Worm (Caenorhabditis elegans): Measurements from ENCODE around the gene C17G10.7.

The C17G10.7 gene

DNA sequence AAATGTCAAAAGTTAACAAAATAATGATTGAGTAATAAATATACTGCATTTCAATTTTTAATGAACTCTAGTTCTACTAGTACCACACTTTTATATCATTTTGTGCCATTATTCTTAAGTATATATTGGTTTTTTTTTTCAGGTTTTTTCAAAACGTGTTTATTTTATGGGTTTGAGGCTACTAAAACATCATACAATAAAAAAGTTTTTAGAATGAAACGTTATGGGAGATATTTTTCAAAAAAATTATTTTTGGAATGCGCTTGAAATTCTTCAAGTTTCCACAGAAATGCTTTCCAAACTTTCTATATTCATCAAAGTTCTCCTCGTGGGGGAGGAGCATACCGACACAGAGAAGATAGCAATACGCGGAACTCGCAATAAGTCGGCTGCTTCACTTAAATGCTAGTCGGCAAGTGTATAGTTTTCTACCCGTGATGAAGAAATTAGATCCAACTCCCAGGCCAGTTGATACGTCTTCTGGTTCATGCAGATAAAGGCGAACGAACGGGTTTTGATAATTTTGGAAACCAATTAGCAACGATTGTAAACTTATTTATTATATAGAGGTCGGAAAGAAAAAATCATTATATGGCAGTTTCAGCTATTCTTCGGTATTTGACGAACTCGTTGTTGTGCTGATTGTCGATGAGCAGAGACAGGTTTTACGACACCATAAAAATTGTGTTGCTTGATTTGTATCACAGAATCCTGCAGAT, 8.2 kb downstream of the C17G10.7 start, which contains the start of gene C17G10.10 (continued):
- TF ChIP-seq aly-2 (tag; optimal IDR thresholded peaks at IDR 0.05) (peak; percentile 78), nhr-90 (tag; optimal IDR thresholded peaks at IDR 0.05; ENCODE audit: poor library complexity) (peak; percentile 93), F16B12.6 (tag; optimal IDR thresholded peaks at IDR 0.05) (peak; percentile 14), mef-2 (tag; optimal IDR thresholded peaks at IDR 0.05) (no peak), hlh-4 (tag; optimal IDR thresholded peaks at IDR 0.05) (no peak), fkh-8 (tag; optimal IDR thresholded peaks at IDR 0.05) (no peak), hpl-2 (GFP tag; optimal IDR thresholded peaks at IDR 0.05) (peak; percentile 57), nhr-28 (tag; optimal IDR thresholded peaks at IDR 0.05) (no peak), ceh-90 (tag; optimal IDR thresholded peaks at IDR 0.05) (no peak), unc-98 (GFP tag; IDR thresholded peaks at IDR 0.05) (no peak), grh-1 (GFP tag; IDR thresholded peaks at IDR 0.05) (peak; percentile 72), dsc-1 (tag; optimal IDR thresholded peaks at IDR 0.05) (peak; percentile 77), nhr-47 (tag; optimal IDR thresholded peaks at IDR 0.05) (peak; percentile 86), dpl-1 (GFP tag; optimal IDR thresholded peaks at IDR 0.05) (peak; percentile 35 to 55 (median 40)), fkh-10 (GFP tag; optimal IDR thresholded peaks at IDR 0.05) (no peak), fos-1 (tag; optimal IDR thresholded peaks at IDR 0.05) (peak; percentile 65), pax-3 (tag; optimal IDR thresholded peaks at IDR 0.05) (peak; percentile 19), ets-5 (GFP tag; IDR thresholded peaks at IDR 0.05) (no peak), hlh-17 (GFP tag; optimal IDR thresholded peaks at IDR 0.05; ENCODE audit: borderline replicate concordance) (peak; percentile 59), pag-3 (tag; optimal IDR thresholded peaks at IDR 0.05; ENCODE audit: borderline replicate concordance, insufficient read depth) (no peak), unc-30 (tag; optimal IDR thresholded peaks at IDR 0.05) (no peak), unc-62 (GFP tag; optimal IDR thresholded peaks at IDR 0.05) (no peak), efl-1 (optimal IDR thresholded peaks at IDR 0.05) (peak; percentile 50 to 73), efl-1 (GFP tag; optimal IDR thresholded peaks at IDR 0.05 in 1 of 2) (peak; percentile 49 to 96), unc-130 (tag; optimal IDR thresholded peaks at IDR 0.05) (peak; percentile 60), mdl-1 (tag; optimal IDR thresholded peaks at IDR 0.05) (peak in 1 of 2 experiments; percentile 82), nhr-71 (tag; optimal IDR thresholded peaks at IDR 0.05) (peak; percentile 89), nhr-237 (tag; optimal IDR thresholded peaks at IDR 0.05) (no peak), nhr-77 (tag; optimal IDR thresholded peaks at IDR 0.05) (peak; percentile 52), elt-3 (tag; optimal IDR thresholded peaks at IDR 0.05) (peak in 5 of 6 experiments; percentile 3 to 79 (median 48)), xbp-1 (tag; optimal IDR thresholded peaks at IDR 0.05) (peak; percentile 63), tbx-2 (tag; optimal IDR thresholded peaks at IDR 0.05) (peak; percentile 73), skn-1 (tag; optimal IDR thresholded peaks at IDR 0.05) (no peak), fkh-4 (tag; optimal IDR thresholded peaks at IDR 0.05; ENCODE audit: borderline replicate concordance) (no peak), lsy-2 (tag; optimal IDR thresholded peaks at IDR 0.05) (peak; percentile 54 to 70), ceh-63 (GFP tag; optimal IDR thresholded peaks at IDR 0.05) (no peak), nhr-85 (tag) (peak; percentile 92), pqm-1 (tag; optimal IDR thresholded peaks at IDR 0.05) (no peak), sptf-1 (tag; optimal IDR thresholded peaks at IDR 0.05) (no peak), ceh-88 (GFP tag; IDR thresholded peaks at IDR 0.05) (no peak), swsn-7 (tag; optimal IDR thresholded peaks at IDR 0.05) (peak; percentile 83), nhr-84 (tag; optimal IDR thresholded peaks at IDR 0.05) (no peak), mab-9 (GFP tag; IDR thresholded peaks at IDR 0.05) (no peak), egl-13 (tag; optimal IDR thresholded peaks at IDR 0.05) (peak; percentile 6), zag-1 (tag; optimal IDR thresholded peaks at IDR 0.05) (no peak), snpc-4 (tag; optimal IDR thresholded peaks at IDR 0.05) (peak; percentile 99), nhr-76 (tag; optimal IDR thresholded peaks at IDR 0.05) (no peak), lir-3 (tag; optimal IDR thresholded peaks at IDR 0.05; ENCODE audit: poor library complexity) (peak; percentile 28), alr-1 (tag; optimal IDR thresholded peaks at IDR 0.05; ENCODE audit: borderline replicate concordance) (no peak), lin-39 (tag; optimal IDR thresholded peaks at IDR 0.05) (peak; percentile 68), C34B4.2 (tag; optimal IDR thresholded peaks at IDR 0.05) (no peak), nhr-11 (tag; optimal IDR thresholded peaks at IDR 0.05) (peak; percentile 35)
